Fruit fly (Drosophila melanogaster): Measurements from ENCODE around the gene HUWE1.

HUWE1 gene

dm6 chrX:15738890-15739550, 26.6 kb downstream of the HUWE1 start, which contains the start of the genes CG11679 and CG8206:
Gene CG11679 (minus strand): TSS chrX:15738954.
Gene CG8206 (plus strand): TSS chrX:15739230.
- TF ChIP-seq CG4496 (GFP tag; IDR thresholded peaks at IDR 0.05) (no peak), CG10348 (GFP tag; IDR thresholded peaks at IDR 0.05) (no peak), EcR (GFP tag; optimal IDR thresholded peaks at IDR 0.05) (peak; percentile 1), Pif1B (GFP tag; optimal IDR thresholded peaks at IDR 0.05) (no peak), D1 (tag; optimal IDR thresholded peaks at IDR 0.05) (no peak), CG17806 (tag; optimal IDR thresholded peaks at IDR 0.05) (no peak), CG12605 (GFP tag; IDR thresholded peaks at IDR 0.05) (no peak), Pif1A (GFP tag; optimal IDR thresholded peaks at IDR 0.05) (peak; percentile 28), CG15710 (tag; optimal IDR thresholded peaks at IDR 0.05) (peak; percentile 33), CG34367 (tag; optimal IDR thresholded peaks at IDR 0.05) (no peak), CG32121 (GFP tag; IDR thresholded peaks at IDR 0.05) (peak; percentile 29; the same call in 1 of the 2 replicates), Ets98B (GFP tag; IDR thresholded peaks at IDR 0.05) (no peak), CG9948 (tag; optimal IDR thresholded peaks at IDR 0.05) (peak; percentile 32), gl (tag; optimal IDR thresholded peaks at IDR 0.05) (no peak), Snoo (tag; optimal IDR thresholded peaks at IDR 0.05) (peak; percentile 48), rn (GFP tag; IDR thresholded peaks at IDR 0.05) (no peak), CG13204 (GFP tag; optimal IDR thresholded peaks at IDR 0.05) (no peak), fd96Ca (GFP tag; IDR thresholded peaks at IDR 0.05) (no peak; the same call in 2 of the 3 replicates), CG14655 (GFP tag; optimal IDR thresholded peaks at IDR 0.05) (no peak), CG8159 (tag; optimal IDR thresholded peaks at IDR 0.05) (peak; percentile 47), CG8301 (tag; optimal IDR thresholded peaks at IDR 0.05) (peak; percentile 10)

dm6 chrX:15740288-15740726, 27.9 kb downstream of the HUWE1 start:
- peak; percentile 38 for TF ChIP-seq CG8159 (tag; optimal IDR thresholded peaks at IDR 0.05)
- TF ChIP-seq CG34367 (tag; optimal IDR thresholded peaks at IDR 0.05) = no peak
- TF ChIP-seq CG13204 (GFP tag; optimal IDR thresholded peaks at IDR 0.05) = no peak
- peak; percentile 68 for TF ChIP-seq Ets98B (GFP tag; IDR thresholded peaks at IDR 0.05)
- no peak for TF ChIP-seq D1 (tag; optimal IDR thresholded peaks at IDR 0.05)
- TF ChIP-seq CG12605 (GFP tag; IDR thresholded peaks at IDR 0.05) = 0 out of 2 replicates have a peak, but pooled peaks have one; percentile 44
- TF ChIP-seq CG8301 (tag; optimal IDR thresholded peaks at IDR 0.05) = peak; percentile 45
- no peak; the same call in 1 of the 2 replicates for TF ChIP-seq rn (GFP tag; IDR thresholded peaks at IDR 0.05)
- TF ChIP-seq CG4496 (GFP tag; IDR thresholded peaks at IDR 0.05) = peak; percentile 84
- peak; percentile 13 for TF ChIP-seq CG15710 (tag; optimal IDR thresholded peaks at IDR 0.05)
- TF ChIP-seq gl (tag; optimal IDR thresholded peaks at IDR 0.05) = no peak
- peak; percentile 45 for TF ChIP-seq Pif1A (GFP tag; optimal IDR thresholded peaks at IDR 0.05)
- TF ChIP-seq Snoo (tag; optimal IDR thresholded peaks at IDR 0.05) = peak; percentile 26
- TF ChIP-seq EcR (GFP tag; optimal IDR thresholded peaks at IDR 0.05) = no peak
- peak; percentile 56 for TF ChIP-seq Pif1B (GFP tag; optimal IDR thresholded peaks at IDR 0.05)
- TF ChIP-seq fd96Ca (GFP tag; IDR thresholded peaks at IDR 0.05) = peak; percentile 70; the same call in 1 of the 3 replicates
- peak; percentile 44 for TF ChIP-seq CG9948 (tag; optimal IDR thresholded peaks at IDR 0.05)
- TF ChIP-seq CG14655 (GFP tag; optimal IDR thresholded peaks at IDR 0.05) = no peak
- no peak for TF ChIP-seq CG10348 (GFP tag; IDR thresholded peaks at IDR 0.05)
- peak; percentile 60 for TF ChIP-seq CG17806 (tag; optimal IDR thresholded peaks at IDR 0.05)
- TF ChIP-seq CG32121 (GFP tag; IDR thresholded peaks at IDR 0.05) = peak; percentile 74; the same call in 1 of the 2 replicates

dm6 chrX:15740881-15741280, 28.5 kb downstream of the HUWE1 start:
- TF ChIP-seq fd96Ca (GFP tag; IDR thresholded peaks at IDR 0.05) (no peak), Pif1B (GFP tag; optimal IDR thresholded peaks at IDR 0.05) (no peak), D1 (tag; optimal IDR thresholded peaks at IDR 0.05) (no peak), CG4496 (GFP tag; IDR thresholded peaks at IDR 0.05) (no peak)

dm6 chrX:15745905-15746681, 33.7 kb downstream of the HUWE1 start, which contains the start of the genes CG8944 and CCT6:
Gene CG8944 (minus strand): TSS chrX:15746231.
Gene CCT6 (plus strand): TSS chrX:15746648.
- TF ChIP-seq gl (tag; optimal IDR thresholded peaks at IDR 0.05) (no peak), D1 (tag; optimal IDR thresholded peaks at IDR 0.05) (no peak), Pif1A (GFP tag; optimal IDR thresholded peaks at IDR 0.05) (no peak)

- no peak for TF ChIP-seq CG14655 (GFP tag; optimal IDR thresholded peaks at IDR 0.05)
- no peak for TF ChIP-seq fd96Ca (GFP tag; IDR thresholded peaks at IDR 0.05)
- no peak for TF ChIP-seq EcR (GFP tag; optimal IDR thresholded peaks at IDR 0.05)
- TF ChIP-seq CG32121 (GFP tag; IDR thresholded peaks at IDR 0.05) = no peak
- TF ChIP-seq D1 (tag; optimal IDR thresholded peaks at IDR 0.05) = no peak
- TF ChIP-seq Pif1B (GFP tag; optimal IDR thresholded peaks at IDR 0.05) = no peak
- TF ChIP-seq CG10348 (GFP tag; IDR thresholded peaks at IDR 0.05) = no peak
- TF ChIP-seq CG4496 (GFP tag; IDR thresholded peaks at IDR 0.05) = no peak
- TF ChIP-seq Ets98B (GFP tag; IDR thresholded peaks at IDR 0.05) = no peak
- TF ChIP-seq CG17806 (tag; optimal IDR thresholded peaks at IDR 0.05) = no peak
- TF ChIP-seq CG12605 (GFP tag; IDR thresholded peaks at IDR 0.05) = no peak
- no peak for TF ChIP-seq CG8159 (tag; optimal IDR thresholded peaks at IDR 0.05)
Observed at dm6 chrX:15746682-15747196, 34.3 kb downstream of the HUWE1 start.

Data from whole organism, pupa.